Worm (Caenorhabditis elegans): ENCODE results near the gene E02C12.19.

ce11 chrV:9327691-9328090 lies 48.6 kb downstream of the E02C12.19 start:
- TF ChIP-seq unc-62 (GFP tag; optimal IDR thresholded peaks at IDR 0.05) (no peak), nhr-12 (tag; optimal IDR thresholded peaks at IDR 0.05) (no peak), R02D3.7 (tag; optimal IDR thresholded peaks at IDR 0.05) (no peak), snpc-4 (tag; optimal IDR thresholded peaks at IDR 0.05) (no peak), pha-4 (tag; optimal IDR thresholded peaks at IDR 0.05) (no peak), ztf-11 (tag; optimal IDR thresholded peaks at IDR 0.05) (no peak), nhr-237 (tag; optimal IDR thresholded peaks at IDR 0.05) (no peak)

Measured in whole organism, L3 larva.